Worm (Caenorhabditis elegans) whole organism, L3 larva: ENCODE data around the gene kin-24.

Experiments used
- ama-1 ChIP-seq: fragments of 150-350 bp; optimal IDR thresholded peaks from 2 replicates; lab custom pipeline; 2018
- fkh-10 ChIP-seq: sonication (generic microtip); optimal IDR thresholded peaks from 2 replicates; lab custom pipeline; 2017; ENCODE audit warnings: missing biosample characterization, missing genetic modification reagents, missing genetic modification characterization
- hmg-11 ChIP-seq: sonication (generic microtip); optimal IDR thresholded peaks from 2 replicates; lab custom pipeline; 2016; ENCODE audit warnings: missing genetic modification characterization, missing compliant biosample characterization
- nhr-25 ChIP-seq: sonication (generic microtip); optimal IDR thresholded peaks from 2 replicates; lab custom pipeline; 2017; ENCODE audit warnings: missing biosample characterization, missing genetic modification characterization
- pha-4 ChIP-seq: fragments of 150-350 bp; optimal IDR thresholded peaks from 2 replicates; lab custom pipeline; 2014; ENCODE audit warnings: missing biosample characterization, missing genetic modification reagents, missing genetic modification characterization
- snpc-4 ChIP-seq: fragments of 150-350 bp; optimal IDR thresholded peaks from 2 replicates; lab custom pipeline; 2014; ENCODE audit warnings: missing biosample characterization, missing genetic modification characterization

DNA sequence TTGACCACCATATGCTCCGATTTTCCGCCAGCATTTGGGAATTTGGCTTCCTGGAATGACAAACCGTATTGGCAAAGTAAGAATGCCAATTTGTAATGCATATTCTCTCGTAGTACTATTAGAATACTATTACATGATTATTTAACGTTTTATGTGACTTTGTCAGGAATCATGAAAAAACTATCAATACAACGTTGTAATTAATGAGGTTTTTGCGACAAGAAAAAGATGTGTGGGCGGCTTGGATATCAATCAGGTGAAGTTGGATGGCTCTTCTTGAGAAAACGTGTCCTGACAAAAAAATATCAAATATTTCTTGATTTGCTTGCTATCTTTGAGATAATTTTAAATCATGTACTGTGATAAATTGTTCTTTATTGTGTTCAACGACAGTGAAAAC lies 7.2 kb upstream of the kin-24 start, which contains the start of gene K07F5.7:
- TF ChIP-seq snpc-4: no peak
- no peak for TF ChIP-seq nhr-25
- no peak for TF ChIP-seq ama-1 (lab: Kevin White, UChicago)
- TF ChIP-seq pha-4 (tag; lab: Kevin White, UChicago): no peak
- no peak for TF ChIP-seq fkh-10
- no peak for TF ChIP-seq hmg-11 (tag; lab: Kevin White, UChicago)
